Fruit fly (Drosophila melanogaster) whole organism, embryonic: ENCODE measurements around the gene pav.
A peak's percentile ranks its signal among the peaks of the same experiment; 100 is the strongest.

ENCODE experiments used
- Abd-B ChIP-seq: fragments of 200-800 bp; sonication (Bioruptor generic); optimal IDR thresholded peaks from 2 replicates; lab custom pipeline; 2018; ENCODE audit warnings: missing biosample characterization, mild to moderate bottlenecking, missing genetic modification characterization, moderate library complexity
- Atf3 ChIP-seq: fragments of 200-800 bp; sonication (Bioruptor generic); optimal IDR thresholded peaks from 3 replicates; lab custom pipeline; 2016; ENCODE audit warnings: missing biosample characterization, missing genetic modification characterization
- Awh ChIP-seq: fragments of 200-800 bp; sonication (Bioruptor generic); IDR thresholded peaks from 2 replicates; pipeline ENCODE4, ENCODE4 v1.3.6; 2022; ENCODE audit warnings: missing biosample characterization, missing genetic modification characterization
- C15 ChIP-seq: fragments of 200-800 bp; sonication (Bioruptor generic); IDR thresholded peaks from 3 replicates; pipeline ENCODE4 v1.3.6; 2022; ENCODE audit warnings: missing biosample characterization, missing genetic modification characterization
- CG1024 ChIP-seq: fragments of 200-800 bp; sonication (Bioruptor generic); IDR thresholded peaks from 2 replicates; pipeline ENCODE4 v1.3.6; 2022; ENCODE audit warnings: missing biosample characterization, missing genetic modification characterization
- CG11456 ChIP-seq: fragments of 200-800 bp; sonication (Bioruptor generic); IDR thresholded peaks from 3 replicates; pipeline ENCODE4 v1.3.6; 2022; ENCODE audit warnings: missing biosample characterization, missing genetic modification characterization
- CG12155 ChIP-seq: fragments of 200-800 bp; sonication (Bioruptor generic); optimal IDR thresholded peaks from 3 replicates; lab custom pipeline; 2016; ENCODE audit warnings: missing biosample characterization, missing genetic modification characterization
- CG13424 ChIP-seq: fragments of 200-800 bp; sonication (Bioruptor generic); optimal IDR thresholded peaks from 2 replicates; lab custom pipeline; 2019; ENCODE audit warnings: missing biosample characterization, mild to moderate bottlenecking, missing genetic modification characterization, moderate library complexity
- CG15269 ChIP-seq: fragments of 200-800 bp; sonication (Bioruptor generic); optimal IDR thresholded peaks from 2 replicates; lab custom pipeline; 2018; ENCODE audit warnings: missing biosample characterization, mild to moderate bottlenecking, missing genetic modification characterization, moderate library complexity
- CG15601 ChIP-seq: fragments of 200-800 bp; sonication (Bioruptor generic); optimal IDR thresholded peaks from 3 replicates; lab custom pipeline; 2019; ENCODE audit warnings: missing biosample characterization, mild to moderate bottlenecking, missing genetic modification characterization, moderate library complexity
- CG2120 ChIP-seq: fragments of 200-800 bp; sonication (Bioruptor generic); optimal IDR thresholded peaks from 3 replicates; lab custom pipeline; 2016; ENCODE audit warnings: missing biosample characterization, missing genetic modification characterization
- CG2129 ChIP-seq: fragments of 200-800 bp; sonication (Bioruptor generic); IDR thresholded peaks from 2 replicates; pipeline ENCODE4 v1.3.6; 2022; ENCODE audit warnings: missing biosample characterization, missing genetic modification characterization; ENCODE audit not compliant: partially characterized antibody
- CG30431 ChIP-seq: fragments of 200-800 bp; sonication (Bioruptor generic); optimal IDR thresholded peaks from 2 replicates; lab custom pipeline; 2017; ENCODE audit warnings: missing biosample characterization, missing genetic modification characterization
- CG34422 ChIP-seq: fragments of 200-800 bp; sonication (Bioruptor generic); IDR thresholded peaks from 3 replicates; pipeline ENCODE4 v1.3.6; 2022; ENCODE audit warnings: missing biosample characterization, missing genetic modification characterization
- CG6689 ChIP-seq: fragments of 200-800 bp; sonication (Bioruptor generic); IDR thresholded peaks from 2 replicates; pipeline ENCODE4 v1.3.6; 2022; ENCODE audit warnings: missing biosample characterization, missing genetic modification characterization
- CG7963 ChIP-seq: fragments of 200-800 bp; sonication (Bioruptor generic); IDR thresholded peaks from 3 replicates; pipeline ENCODE4 v1.3.6; 2022; ENCODE audit warnings: missing biosample characterization, missing genetic modification characterization; ENCODE audit not compliant: partially characterized antibody
- CG9817 ChIP-seq: fragments of 200-800 bp; sonication (Bioruptor generic); optimal IDR thresholded peaks from 2 replicates; lab custom pipeline; 2018; ENCODE audit warnings: missing biosample characterization, mild to moderate bottlenecking, missing genetic modification characterization, moderate library complexity
- CG9876 ChIP-seq: fragments of 200-800 bp; sonication (Bioruptor generic); optimal IDR thresholded peaks from 2 replicates; lab custom pipeline; 2016; ENCODE audit warnings: missing biosample characterization, missing genetic modification characterization
- Dek ChIP-seq: fragments of 200-800 bp; sonication (Bioruptor generic); optimal IDR thresholded peaks from 3 replicates; lab custom pipeline; 2019; ENCODE audit warnings: missing biosample characterization, mild to moderate bottlenecking, missing genetic modification characterization, moderate library complexity
- E2f1 ChIP-seq: fragments of 200-800 bp; sonication (Bioruptor generic); IDR thresholded peaks from 2 replicates; pipeline ENCODE4 v1.3.6; 2022; ENCODE audit warnings: missing biosample characterization, missing genetic modification characterization
- E2f2 ChIP-seq: fragments of 200-800 bp; sonication (Bioruptor generic); IDR thresholded peaks from 2 replicates; pipeline ENCODE4 v1.3.6; 2022; ENCODE audit warnings: missing biosample characterization, missing genetic modification characterization
- Fer2 ChIP-seq: fragments of 200-800 bp; sonication (Bioruptor generic); optimal IDR thresholded peaks from 2 replicates; lab custom pipeline; 2018; ENCODE audit warnings: missing biosample characterization, mild to moderate bottlenecking, missing genetic modification characterization, moderate library complexity
- GATAe ChIP-seq: fragments of 200-800 bp; sonication (Bioruptor generic); conservative IDR thresholded peaks from 2 replicates; pipeline ENCODE4 v1.3.6; 2022; ENCODE audit warnings: missing biosample characterization, missing genetic modification characterization
- Hand ChIP-seq: fragments of 200-800 bp; sonication (Bioruptor generic); optimal IDR thresholded peaks from 2 replicates; lab custom pipeline; 2017; ENCODE audit warnings: mild to moderate bottlenecking, missing biosample characterization, missing genetic modification reagents, missing genetic modification characterization
- Hr3 ChIP-seq: fragments of 200-800 bp; sonication (Bioruptor generic); optimal IDR thresholded peaks from 3 replicates; lab custom pipeline; 2016; ENCODE audit warnings: missing biosample characterization, missing genetic modification characterization
- MESR4 ChIP-seq: fragments of 200-800 bp; sonication (Bioruptor generic); optimal IDR thresholded peaks from 2 replicates; lab custom pipeline; 2018; ENCODE audit warnings: missing biosample characterization, mild to moderate bottlenecking, missing genetic modification characterization, moderate library complexity
- MTF-1 ChIP-seq: fragments of 200-800 bp; sonication (Bioruptor generic); optimal IDR thresholded peaks from 2 replicates; lab custom pipeline; 2018; ENCODE audit warnings: missing biosample characterization, mild to moderate bottlenecking, missing genetic modification characterization, borderline replicate concordance
- Nf-YA ChIP-seq: fragments of 200-800 bp; sonication (Bioruptor generic); IDR thresholded peaks from 2 replicates; pipeline ENCODE4 v1.3.6; 2022; ENCODE audit warnings: missing biosample characterization, missing genetic modification characterization
- NfI ChIP-seq: fragments of 200-800 bp; sonication (Bioruptor generic); optimal IDR thresholded peaks from 3 replicates; lab custom pipeline; 2018; ENCODE audit warnings: missing biosample characterization, mild to moderate bottlenecking, missing genetic modification characterization, moderate library complexity
- Pdp1 ChIP-seq, 2 experiments: fragments of 200-800 bp; sonication (Bioruptor generic); optimal IDR thresholded peaks; 3 replicates each; lab custom pipeline; 2016; ENCODE audit warnings: missing biosample characterization in 2 of 2, missing genetic modification characterization in 2 of 2, mild to moderate bottlenecking in 1 of 2, moderate library complexity in 1 of 2
- ab ChIP-seq: fragments of 200-800 bp; sonication (Bioruptor generic); optimal IDR thresholded peaks from 2 replicates; lab custom pipeline; 2016; ENCODE audit warnings: missing biosample characterization, missing genetic modification characterization
- ac ChIP-seq: fragments of 200-800 bp; sonication (Bioruptor generic); optimal IDR thresholded peaks from 3 replicates; lab custom pipeline; 2017; ENCODE audit warnings: missing biosample characterization, mild to moderate bottlenecking, missing genetic modification characterization
- amos ChIP-seq: fragments of 200-800 bp; sonication (Bioruptor generic); IDR thresholded peaks from 2 replicates; pipeline ENCODE4 v1.3.6; 2022; ENCODE audit warnings: missing biosample characterization, missing genetic modification characterization; ENCODE audit not compliant: partially characterized antibody
- ase ChIP-seq: fragments of 200-800 bp; sonication (Bioruptor generic); IDR thresholded peaks from 3 replicates; pipeline ENCODE4 v1.3.6; 2022; ENCODE audit warnings: missing biosample characterization, missing genetic modification characterization
- chif ChIP-seq, 2 experiments: fragments of 200-800 bp; sonication (Bioruptor generic); optimal IDR thresholded peaks; 3 replicates each; lab custom pipeline; 2016; ENCODE audit warnings: missing biosample characterization in 2 of 2, missing genetic modification characterization in 2 of 2
- dan ChIP-seq: fragments of 200-800 bp; sonication (Bioruptor generic); IDR thresholded peaks from 2 replicates; pipeline ENCODE4 v1.3.6; 2022; ENCODE audit warnings: missing biosample characterization, missing genetic modification characterization
- dm ChIP-seq: fragments of 200-800 bp; sonication (Bioruptor generic); optimal IDR thresholded peaks from 3 replicates; lab custom pipeline; 2016; ENCODE audit warnings: missing biosample characterization, missing genetic modification characterization
- eve ChIP-seq, 2 experiments: fragments of >200 bp; optimal IDR thresholded peaks; 2 replicates each; lab custom pipeline; 2017; ENCODE audit warnings: missing biosample characterization in 2 of 2, missing genetic modification characterization in 2 of 2
- fd96Cb ChIP-seq: fragments of 200-800 bp; sonication (Bioruptor generic); optimal IDR thresholded peaks from 2 replicates; lab custom pipeline; 2018; ENCODE audit warnings: missing biosample characterization, mild to moderate bottlenecking, missing genetic modification characterization, moderate library complexity
- gem ChIP-seq: fragments of 200-800 bp; sonication (Bioruptor generic); optimal IDR thresholded peaks from 2 replicates; lab custom pipeline; 2019; ENCODE audit warnings: missing biosample characterization, mild to moderate bottlenecking, missing genetic modification characterization, moderate library complexity
- insv ChIP-seq, 2 experiments: fragments of 200-800 bp; sonication (Bioruptor generic); optimal IDR thresholded peaks; 3 replicates each; lab custom pipeline; 2016 to 2018; ENCODE audit warnings: missing biosample characterization in 2 of 2, missing genetic modification characterization in 2 of 2
- jigr1 ChIP-seq: fragments of 200-800 bp; sonication (Bioruptor generic); IDR thresholded peaks from 3 replicates; pipeline ENCODE4 v1.3.6; 2022; ENCODE audit warnings: missing biosample characterization, missing genetic modification characterization
- pita ChIP-seq: fragments of 200-800 bp; sonication (Bioruptor generic); optimal IDR thresholded peaks from 2 replicates; lab custom pipeline; 2017; ENCODE audit warnings: missing biosample characterization, mild to moderate bottlenecking, missing genetic modification characterization
- prd ChIP-seq, 3 experiments: fragments of >200 bp in 2 of 3; fragments of 200-800 bp in 1 of 3; sonication (Bioruptor generic) in 1 of 3; optimal IDR thresholded peaks in 2 of 3; IDR thresholded peaks in 1 of 3; 2 replicates in 2 of 3; 3 replicates in 1 of 3; pipeline versions ENCODE4 v1.3.6 to Lab custom; 2017 to 2022; ENCODE audit warnings: missing biosample characterization in 1 of 3, missing genetic modification characterization in 1 of 3
- sens-2 ChIP-seq: fragments of 200-800 bp; sonication (Bioruptor generic); IDR thresholded peaks from 2 replicates; pipeline ENCODE4 v1.3.6; 2022; ENCODE audit warnings: missing biosample characterization, missing genetic modification characterization
- slbo ChIP-seq: fragments of 200-800 bp; sonication (Bioruptor generic); IDR thresholded peaks from 2 replicates; pipeline ENCODE4 v1.3.6; 2022; ENCODE audit warnings: missing biosample characterization, missing genetic modification characterization
- sqz ChIP-seq: fragments of 200-800 bp; sonication (Bioruptor generic); optimal IDR thresholded peaks from 3 replicates; lab custom pipeline; 2018; ENCODE audit warnings: missing biosample characterization, mild to moderate bottlenecking, missing genetic modification characterization
- vvl ChIP-seq: fragments of 200-800 bp; sonication (Bioruptor generic); IDR thresholded peaks from 2 replicates; pipeline ENCODE4 v1.3.6; 2022; ENCODE audit warnings: missing biosample characterization, missing genetic modification characterization
- zen ChIP-seq: fragments of 200-800 bp; sonication (Bioruptor generic); optimal IDR thresholded peaks from 3 replicates; lab custom pipeline; 2018; ENCODE audit warnings: missing biosample characterization, mild to moderate bottlenecking, missing genetic modification characterization, moderate library complexity

pav gene

DNA sequence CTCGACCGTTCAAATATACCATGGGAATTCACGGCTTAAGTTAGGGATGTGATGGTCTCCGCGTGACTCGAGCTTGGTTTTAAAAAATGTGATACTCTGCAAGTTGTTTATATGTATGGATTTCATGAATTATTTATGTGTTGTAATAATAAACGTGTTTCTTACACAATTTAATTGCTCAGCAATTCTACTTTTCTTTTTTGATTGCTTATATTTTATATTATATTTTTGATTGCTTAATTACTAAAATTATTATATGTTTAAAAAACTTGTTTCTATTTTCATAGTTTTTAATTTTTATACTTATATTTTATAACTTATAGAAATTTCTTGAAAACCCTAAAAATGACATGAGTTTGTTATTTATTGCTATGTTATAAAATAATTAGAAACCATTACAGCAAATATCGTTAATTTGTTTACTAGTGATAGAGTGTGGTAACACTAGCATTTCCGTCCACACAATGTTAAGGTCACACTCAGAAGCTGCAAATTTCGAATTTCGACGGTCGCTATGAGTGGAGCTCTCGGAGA, 11.8 kb downstream of the pav start, which contains the start of the genes ago and CG1265:
Gene ago, minus strand, starts transcription at position 6 of the 534 bp plus-strand sequence.
Gene CG1265, plus strand, starts transcription at position 476 of the 534 bp plus-strand sequence.
- no peak for TF ChIP-seq eve (GFP tag; optimal IDR thresholded peaks at IDR 0.05; lab: Kevin White, UChicago)
- TF ChIP-seq prd (optimal IDR thresholded peaks at IDR 0.05; lab: Kevin White, UChicago) = no peak
- TF ChIP-seq prd (GFP tag; IDR thresholded peaks at IDR 0.05; lab: Robert Waterston, UW) = peak; percentile 42; the same call in 1 of the 3 replicates
- TF ChIP-seq zen (tag; lab: Kevin White, UChicago) = peak; percentile 12
- 0 out of 2 replicates have a peak, but pooled peaks have one; percentile 11 for TF ChIP-seq CG2129
- no peak for TF ChIP-seq C15 (GFP tag; lab: Robert Waterston, UW)
- no peak for TF ChIP-seq CG7963 (GFP tag; lab: Robert Waterston, UW)
- TF ChIP-seq CG12155 = peak; percentile 21
- peak; percentile 52 for TF ChIP-seq CG2120 (GFP tag; lab: Kevin White, UChicago)
- TF ChIP-seq Hand (GFP tag; lab: Kevin White, UChicago) = no peak
- no peak for TF ChIP-seq ac (GFP tag; lab: Kevin White, UChicago)
- peak in 1 of 2 experiments; percentile 30 for TF ChIP-seq insv (GFP tag; optimal IDR thresholded peaks at IDR 0.05; lab: Kevin White, UChicago)
- no peak for TF ChIP-seq Nf-YA (GFP tag; lab: Robert Waterston, UW)
- TF ChIP-seq Fer2 = peak; percentile 19
- peak; percentile 61 for TF ChIP-seq amos (GFP tag; lab: Robert Waterston, UW)
- TF ChIP-seq CG30431 (GFP tag; lab: Kevin White, UChicago) = no peak
- peak; percentile 15 for TF ChIP-seq Dek (tag; lab: Kevin White, UChicago)
- no peak for TF ChIP-seq Pdp1 (GFP tag; optimal IDR thresholded peaks at IDR 0.05; lab: Kevin White, UChicago)
- TF ChIP-seq chif (GFP tag; optimal IDR thresholded peaks at IDR 0.05; lab: Kevin White, UChicago) = no peak
- TF ChIP-seq ase (GFP tag; lab: Robert Waterston, UW) = no peak
- peak; percentile 47 for TF ChIP-seq Hr3
- TF ChIP-seq CG34422 (GFP tag; lab: Robert Waterston, UW) = peak; percentile 24; the same call in 2 of the 3 replicates
- TF ChIP-seq vvl (GFP tag; lab: Robert Waterston, UW) = peak; percentile 34; the same call in 1 of the 2 replicates
- no peak for TF ChIP-seq CG9876
- TF ChIP-seq MESR4 (GFP tag; lab: Kevin White, UChicago) = no peak
- peak; percentile 67 for TF ChIP-seq slbo (GFP tag; lab: Robert Waterston, UW)
- TF ChIP-seq E2f2 (GFP tag; lab: Robert Waterston, UW) = peak; percentile 66
- peak; percentile 74 for TF ChIP-seq gem
- no peak for TF ChIP-seq Atf3 (GFP tag; lab: Kevin White, UChicago)
- TF ChIP-seq NfI (GFP tag; lab: Kevin White, UChicago) = peak; percentile 49
- TF ChIP-seq Abd-B (GFP tag; lab: Kevin White, UChicago) = peak; percentile 53
- TF ChIP-seq GATAe (GFP tag; lab: Robert Waterston, UW) = no peak
- TF ChIP-seq CG13424 (tag; lab: Kevin White, UChicago) = peak; percentile 57
- no peak for TF ChIP-seq jigr1 (GFP tag; lab: Robert Waterston, UW)
- TF ChIP-seq pita (GFP tag; lab: Kevin White, UChicago) = no peak
- TF ChIP-seq fd96Cb (tag; lab: Kevin White, UChicago) = peak; percentile 21
- TF ChIP-seq CG1024 (GFP tag; lab: Robert Waterston, UW) = peak; percentile 32; the same call in 1 of the 2 replicates
- peak; percentile 61 for TF ChIP-seq CG9817 (tag; lab: Kevin White, UChicago)
- TF ChIP-seq MTF-1 (GFP tag; lab: Kevin White, UChicago) = peak; percentile 2
- peak; percentile 53 for TF ChIP-seq sqz (GFP tag; lab: Kevin White, UChicago)
- TF ChIP-seq sens-2 (GFP tag; lab: Robert Waterston, UW) = peak; percentile 31; the same call in 1 of the 2 replicates
- peak; percentile 14 for TF ChIP-seq ab
- peak; percentile 31; the same call in 1 of the 2 replicates for TF ChIP-seq E2f1 (GFP tag; lab: Robert Waterston, UW)
- peak; percentile 46 for TF ChIP-seq CG15601 (tag; lab: Kevin White, UChicago)
- TF ChIP-seq CG11456 (GFP tag; lab: Robert Waterston, UW) = peak; percentile 78
- peak; percentile 38; the same call in 1 of the 2 replicates for TF ChIP-seq CG6689
- peak; percentile 52 for TF ChIP-seq CG15269 (tag; lab: Kevin White, UChicago)
- TF ChIP-seq Awh (GFP tag; lab: Robert Waterston, UW) = no peak
- TF ChIP-seq dm (GFP tag; lab: Kevin White, UChicago) = no peak
- TF ChIP-seq dan (GFP tag; lab: Robert Waterston, UW) = no peak
